Worm (Caenorhabditis elegans) whole organism, young adult: ENCODE results near the gene gcy-33.

Experiments
- B0336.3 ChIP-seq: fragments of 200-800 bp; sonication (Bioruptor generic); IDR thresholded peaks from 2 replicates; pipeline ENCODE4 v1.3.6; 2022; ENCODE audit warnings: missing genetic modification characterization, missing compliant biosample characterization
- C06A6.2 ChIP-seq: fragments of 200-800 bp; sonication (Bioruptor generic); conservative IDR thresholded peaks from 2 replicates; pipeline ENCODE4 v1.3.6; 2022; ENCODE audit warnings: missing genetic modification characterization, missing compliant biosample characterization
- F22D6.2 ChIP-seq: sonication (generic microtip); optimal IDR thresholded peaks from 2 replicates; lab custom pipeline; 2016; ENCODE audit warnings: mild to moderate bottlenecking, missing genetic modification characterization, missing compliant biosample characterization
- K12H6.12 ChIP-seq: fragments of 200-800 bp; sonication (Bioruptor generic); optimal IDR thresholded peaks from 2 replicates; lab custom pipeline; 2018; ENCODE audit warnings: mild to moderate bottlenecking, missing genetic modification characterization, missing compliant biosample characterization
- T07F8.4 ChIP-seq: sonication (generic microtip); optimal IDR thresholded peaks from 2 replicates; lab custom pipeline; 2016; ENCODE audit warnings: mild to moderate bottlenecking, missing genetic modification characterization, moderate library complexity, missing compliant biosample characterization
- Y53F4B.3 ChIP-seq: fragments of 200-800 bp; sonication (Bioruptor generic); IDR thresholded peaks from 2 replicates; pipeline ENCODE4 v1.3.6; 2022; ENCODE audit warnings: missing genetic modification reagents, missing genetic modification characterization, missing compliant biosample characterization
- Y53G8AR.9 ChIP-seq: fragments of 200-800 bp; sonication (Bioruptor generic); conservative IDR thresholded peaks from 2 replicates; pipeline ENCODE4 v1.3.6; 2022; ENCODE audit warnings: missing genetic modification reagents, missing genetic modification characterization, missing compliant biosample characterization
- Y67H2A.10 ChIP-seq: fragments of 200-800 bp; sonication (Bioruptor generic); conservative IDR thresholded peaks from 2 replicates; pipeline ENCODE4 v1.3.6; 2022; ENCODE audit warnings: missing genetic modification reagents, missing genetic modification characterization, missing compliant biosample characterization
- Y79H2A.3 ChIP-seq: fragments of 200-800 bp; sonication (Bioruptor generic); conservative IDR thresholded peaks from 2 replicates; pipeline ENCODE4 v1.3.6; 2022; ENCODE audit warnings: missing genetic modification reagents, missing genetic modification characterization, missing compliant biosample characterization
- Y95B8A.8 ChIP-seq: fragments of 200-800 bp; sonication (Bioruptor generic); IDR thresholded peaks from 2 replicates; pipeline ENCODE4 v1.3.6; 2022; ENCODE audit warnings: missing genetic modification reagents, missing genetic modification characterization, missing compliant biosample characterization
- cebp-1 ChIP-seq, 2 experiments: fragments of 200-800 bp in 1 of 2; sonication (Bioruptor generic) in 1 of 2; sonication (generic microtip) in 1 of 2; IDR thresholded peaks in 1 of 2; optimal IDR thresholded peaks in 1 of 2; 2 replicates each; pipeline versions ENCODE4 v1.3.6 to Lab custom; 2017 to 2022; ENCODE audit warnings: missing compliant biosample characterization in 2 of 2, missing genetic modification characterization in 2 of 2, mild to moderate bottlenecking in 1 of 2, missing genetic modification reagents in 1 of 2, moderate library complexity in 1 of 2
- ceh-40 ChIP-seq: fragments of 200-800 bp; sonication (Bioruptor generic); IDR thresholded peaks from 2 replicates; pipeline ENCODE4 v1.3.6; 2022; ENCODE audit warnings: missing genetic modification characterization, missing compliant biosample characterization
- ceh-91 ChIP-seq: fragments of 200-800 bp; sonication (Bioruptor generic); IDR thresholded peaks from 2 replicates; pipeline ENCODE4 v1.3.6; 2022; ENCODE audit warnings: missing genetic modification reagents, missing genetic modification characterization, missing compliant biosample characterization
- die-1 ChIP-seq: sonication (generic microtip); optimal IDR thresholded peaks from 2 replicates; lab custom pipeline; 2016; ENCODE audit warnings: missing genotype, mild to moderate bottlenecking, missing genetic modification characterization, missing compliant biosample characterization
- egl-18 ChIP-seq: fragments of 200-800 bp; sonication (Bioruptor generic); IDR thresholded peaks from 2 replicates; pipeline ENCODE4 v1.3.6; 2022; ENCODE audit warnings: missing genetic modification reagents, missing genetic modification characterization, missing compliant biosample characterization
- egl-44 ChIP-seq: fragments of 200-800 bp; sonication (Bioruptor generic); IDR thresholded peaks from 2 replicates; pipeline ENCODE4 v1.3.6; 2022; ENCODE audit warnings: missing genetic modification reagents, missing genetic modification characterization, missing compliant biosample characterization
- egrh-3 ChIP-seq: fragments of 200-800 bp; sonication (Bioruptor generic); IDR thresholded peaks from 2 replicates; pipeline ENCODE4 v1.3.6; 2022; ENCODE audit warnings: missing genetic modification reagents, missing genetic modification characterization, missing compliant biosample characterization
- gei-17 ChIP-seq: fragments of 200-800 bp; sonication (Bioruptor generic); optimal IDR thresholded peaks from 2 replicates; lab custom pipeline; 2018; ENCODE audit warnings: mild to moderate bottlenecking, missing genetic modification characterization, missing compliant biosample characterization
- him-1 ChIP-seq: sonication (generic microtip); optimal IDR thresholded peaks from 2 replicates; lab custom pipeline; 2016; ENCODE audit warnings: missing genotype, missing genetic modification reagents, missing genetic modification characterization, missing compliant biosample characterization
- hlh-12 ChIP-seq: sonication (generic microtip); optimal IDR thresholded peaks from 2 replicates; lab custom pipeline; 2016; ENCODE audit warnings: missing genetic modification characterization, missing compliant biosample characterization
- hlh-26 ChIP-seq: fragments of 200-800 bp; sonication (Bioruptor generic); conservative IDR thresholded peaks from 2 replicates; pipeline ENCODE4 v1.3.6; 2022; ENCODE audit warnings: missing genetic modification reagents, missing genetic modification characterization, missing compliant biosample characterization
- hsf-1 ChIP-seq: fragments of 200-800 bp; sonication (Bioruptor generic); IDR thresholded peaks from 2 replicates; pipeline ENCODE4 v1.3.6; 2022; ENCODE audit warnings: missing genetic modification reagents, missing genetic modification characterization, missing compliant biosample characterization
- lag-1 ChIP-seq: fragments of 200-800 bp; sonication (Bioruptor generic); IDR thresholded peaks from 2 replicates; pipeline ENCODE4 v1.3.6; 2022; ENCODE audit warnings: missing genetic modification reagents, missing genetic modification characterization, missing compliant biosample characterization
- let-607 ChIP-seq, 2 experiments: fragments of 200-800 bp in 1 of 2; sonication (Bioruptor generic) in 1 of 2; sonication (generic microtip) in 1 of 2; optimal IDR thresholded peaks; 2 replicates each; lab custom pipeline; 2016 to 2018; ENCODE audit warnings: mild to moderate bottlenecking in 2 of 2, missing compliant biosample characterization in 2 of 2, missing genetic modification characterization in 2 of 2, moderate library complexity in 2 of 2, missing genotype in 1 of 2
- lin-40 ChIP-seq: sonication (generic microtip); optimal IDR thresholded peaks from 2 replicates; lab custom pipeline; 2016; ENCODE audit warnings: missing genetic modification characterization, mild to moderate bottlenecking, missing compliant biosample characterization, missing genotype, missing genetic modification reagents
- lin-54 ChIP-seq: fragments of 200-800 bp; sonication (Bioruptor generic); optimal IDR thresholded peaks from 2 replicates; lab custom pipeline; 2018; ENCODE audit warnings: mild to moderate bottlenecking, missing genetic modification characterization, missing compliant biosample characterization
- lsl-1 ChIP-seq: fragments of 200-800 bp; sonication (Bioruptor generic); optimal IDR thresholded peaks from 2 replicates; lab custom pipeline; 2018; ENCODE audit warnings: mild to moderate bottlenecking, missing genetic modification characterization, moderate library complexity, missing compliant biosample characterization
- lsy-27 ChIP-seq: sonication (generic microtip); optimal IDR thresholded peaks from 2 replicates; lab custom pipeline; 2017; ENCODE audit warnings: missing genetic modification characterization, mild to moderate bottlenecking, missing compliant biosample characterization, antibody characterized with exemption, missing genotype, borderline replicate concordance; ENCODE audit not compliant: insufficient read depth
- madf-8 ChIP-seq: fragments of 200-800 bp; sonication (Bioruptor generic); conservative IDR thresholded peaks from 2 replicates; pipeline ENCODE4 v1.3.6; 2022; ENCODE audit warnings: missing genetic modification reagents, missing genetic modification characterization, missing compliant biosample characterization
- nfya-2 ChIP-seq: fragments of 200-800 bp; sonication (Bioruptor generic); IDR thresholded peaks from 2 replicates; pipeline ENCODE4 v1.3.6; 2022; ENCODE audit warnings: missing genetic modification reagents, missing genetic modification characterization, missing compliant biosample characterization
- nfyb-1 ChIP-seq: fragments of 200-800 bp; sonication (Bioruptor generic); IDR thresholded peaks from 2 replicates; pipeline ENCODE4 v1.3.6; 2022; ENCODE audit warnings: missing genetic modification reagents, missing genetic modification characterization, missing compliant biosample characterization
- nhr-27 ChIP-seq: fragments of 200-800 bp; sonication (Bioruptor generic); optimal IDR thresholded peaks from 2 replicates; lab custom pipeline; 2018; ENCODE audit warnings: mild to moderate bottlenecking, missing genetic modification characterization, moderate library complexity, missing compliant biosample characterization
- nhr-80 ChIP-seq: sonication (generic microtip); optimal IDR thresholded peaks from 2 replicates; lab custom pipeline; 2016; ENCODE audit warnings: missing genetic modification characterization, missing compliant biosample characterization
- nhr-90 ChIP-seq: sonication (generic microtip); optimal IDR thresholded peaks from 2 replicates; lab custom pipeline; 2016; ENCODE audit warnings: missing genotype, mild to moderate bottlenecking, missing genetic modification characterization, missing compliant biosample characterization
- pha-4 ChIP-seq: fragments of 150-350 bp; sonication (generic microtip); optimal IDR thresholded peaks from 2 replicates; lab custom pipeline; 2014; ENCODE audit warnings: missing biosample characterization, missing genetic modification reagents, missing genetic modification characterization
- repo-1 ChIP-seq: sonication (generic microtip); optimal IDR thresholded peaks from 2 replicates; lab custom pipeline; 2017; ENCODE audit warnings: mild to moderate bottlenecking, missing genetic modification characterization, missing compliant biosample characterization
- rpc-1 ChIP-seq, 2 experiments: fragments of 150-350 bp in 1 of 2; sonication (generic microtip) in 1 of 2; optimal IDR thresholded peaks; 2 replicates each; lab custom pipeline; 2014 to 2018; ENCODE audit warnings: missing biosample characterization in 1 of 2, missing genetic modification characterization in 1 of 2, missing genetic modification reagents in 1 of 2, missing genotype in 1 of 2
- snpc-3.4 ChIP-seq: sonication (generic microtip); optimal IDR thresholded peaks from 2 replicates; lab custom pipeline; 2017; ENCODE audit warnings: missing genetic modification characterization, mild to moderate bottlenecking, missing compliant biosample characterization, antibody characterized with exemption, moderate library complexity, missing genotype, missing genetic modification reagents
- tbp1 ChIP-seq: fragments of 200-800 bp; sonication (Bioruptor generic); optimal IDR thresholded peaks from 2 replicates; lab custom pipeline; 2018; ENCODE audit warnings: mild to moderate bottlenecking, missing genetic modification characterization, missing compliant biosample characterization
- zfh-2 ChIP-seq: fragments of 200-800 bp; sonication (Bioruptor generic); conservative IDR thresholded peaks from 2 replicates; pipeline ENCODE4 v1.3.6; 2022; ENCODE audit warnings: missing genetic modification reagents, missing genetic modification characterization, missing compliant biosample characterization
- ztf-22 ChIP-seq: fragments of 200-800 bp; sonication (Bioruptor generic); optimal IDR thresholded peaks from 2 replicates; lab custom pipeline; 2018; ENCODE audit warnings: mild to moderate bottlenecking, missing genetic modification characterization, moderate library complexity, missing compliant biosample characterization
- ztf-25 ChIP-seq: fragments of 200-800 bp; sonication (Bioruptor generic); IDR thresholded peaks from 2 replicates; pipeline ENCODE4 v1.3.6; 2022; ENCODE audit warnings: missing genetic modification reagents, missing genetic modification characterization, missing compliant biosample characterization
- ztf-26 ChIP-seq: sonication (generic microtip); optimal IDR thresholded peaks from 2 replicates; lab custom pipeline; 2017; ENCODE audit warnings: missing genetic modification characterization, missing compliant biosample characterization
- ztf-3 ChIP-seq: fragments of 200-800 bp; sonication (Bioruptor generic); optimal IDR thresholded peaks from 2 replicates; lab custom pipeline; 2018; ENCODE audit warnings: mild to moderate bottlenecking, missing genetic modification characterization, missing compliant biosample characterization
- ztf-6 ChIP-seq: fragments of 200-800 bp; sonication (Bioruptor generic); IDR thresholded peaks from 2 replicates; pipeline ENCODE4 v1.3.6; 2022; ENCODE audit warnings: missing genetic modification reagents, missing genetic modification characterization, missing compliant biosample characterization

Gene gcy-33

ce11 chrV:12006495-12006894 lies 4.9 kb upstream of the gcy-33 start, which contains the start of gene F57F5.3:
Gene F57F5.3, minus strand, starts transcription at chrV:12006595.
- TF ChIP-seq egl-44 (GFP tag; lab: Robert Waterston, UW) (no peak), K12H6.12 (tag; lab: Kevin White, UChicago) (no peak), him-1 (no peak), rpc-1 (optimal IDR thresholded peaks at IDR 0.05; lab: Kevin White, UChicago) (no peak), rpc-1 (tag; optimal IDR thresholded peaks at IDR 0.05; lab: Kevin White, UChicago) (no peak), lsy-27 (tag; lab: Kevin White, UChicago) (no peak), hsf-1 (GFP tag; lab: Robert Waterston, UW) (no peak), let-607 (tag; optimal IDR thresholded peaks at IDR 0.05; lab: Kevin White, UChicago) (no peak), Y53F4B.3 (GFP tag; lab: Robert Waterston, UW) (no peak), lin-40 (tag; lab: Kevin White, UChicago) (no peak), Y67H2A.10 (GFP tag; lab: Robert Waterston, UW) (no peak), nfya-2 (no peak)
- TF ChIP-seq, all 124 proteins: peak for 0

ce11 chrV:12004501-12004940 lies 2.9 kb upstream of the gcy-33 start:
- peak; percentile 45 for TF ChIP-seq lin-54 (GFP tag; lab: Kevin White, UChicago)
- TF ChIP-seq ztf-26, result peak; percentile 3
- TF ChIP-seq ztf-25 (GFP tag; lab: Robert Waterston, UW), result no peak
- TF ChIP-seq Y53G8AR.9 (GFP tag; lab: Robert Waterston, UW), result peak; percentile 96
- TF ChIP-seq nhr-90 (tag; lab: Kevin White, UChicago), result no peak
- no peak for TF ChIP-seq snpc-3.4 (tag; lab: Kevin White, UChicago)
- TF ChIP-seq pha-4 (tag; lab: Kevin White, UChicago), result no peak
- no peak for TF ChIP-seq zfh-2 (GFP tag; lab: Robert Waterston, UW)
- peak; percentile 73; the same call in 1 of the 2 replicates for TF ChIP-seq nfyb-1 (GFP tag; lab: Robert Waterston, UW)
- TF ChIP-seq T07F8.4 (tag; lab: Kevin White, UChicago), result no peak
- no peak for TF ChIP-seq die-1
- peak; percentile 46 for TF ChIP-seq nhr-80
- peak; percentile 28 for TF ChIP-seq gei-17 (GFP tag; lab: Kevin White, UChicago)
- no peak for TF ChIP-seq egl-18
- peak; percentile 78 for TF ChIP-seq repo-1 (tag; lab: Kevin White, UChicago)
- TF ChIP-seq let-607 (tag; optimal IDR thresholded peaks at IDR 0.05; lab: Kevin White, UChicago), result peak in 1 of 2 experiments; percentile 72
- no peak for TF ChIP-seq him-1
- TF ChIP-seq ceh-91 (GFP tag; lab: Robert Waterston, UW), result no peak
- TF ChIP-seq ztf-22 (GFP tag; lab: Kevin White, UChicago), result no peak
- peak; percentile 35 for TF ChIP-seq tbp1 (GFP tag; lab: Kevin White, UChicago)
- TF ChIP-seq ztf-6 (GFP tag; lab: Robert Waterston, UW), result no peak
- TF ChIP-seq C06A6.2, result no peak
- no peak for TF ChIP-seq madf-8 (GFP tag; lab: Robert Waterston, UW)
- TF ChIP-seq hlh-12 (tag; lab: Kevin White, UChicago), result no peak
- TF ChIP-seq nhr-27 (tag; lab: Kevin White, UChicago), result no peak
- TF ChIP-seq Y95B8A.8 (GFP tag; lab: Robert Waterston, UW), result peak; percentile 47; the same call in 1 of the 2 replicates
- no peak for TF ChIP-seq lsl-1 (GFP tag; lab: Kevin White, UChicago)
- TF ChIP-seq ztf-3 (GFP tag; lab: Kevin White, UChicago), result no peak
- TF ChIP-seq hsf-1 (GFP tag; lab: Robert Waterston, UW), result 0 out of 2 replicates have a peak, but pooled peaks have one; percentile 41
- no peak for TF ChIP-seq cebp-1 (GFP tag; IDR thresholded peaks at IDR 0.05; lab: Robert Waterston, UW)
- TF ChIP-seq cebp-1 (tag; optimal IDR thresholded peaks at IDR 0.05; lab: Kevin White, UChicago), result peak; percentile 29
- no peak for TF ChIP-seq hlh-26
- TF ChIP-seq F22D6.2, result no peak
- no peak for TF ChIP-seq egrh-3 (GFP tag; lab: Robert Waterston, UW)
- TF ChIP-seq Y79H2A.3 (GFP tag; lab: Robert Waterston, UW), result 0 out of 2 replicates have a peak, but pooled peaks have one; percentile 8
- no peak for TF ChIP-seq lag-1 (GFP tag; lab: Robert Waterston, UW)
- no peak for TF ChIP-seq ceh-40 (GFP tag; lab: Robert Waterston, UW)
- peak; percentile 83 for TF ChIP-seq B0336.3 (GFP tag; lab: Robert Waterston, UW)
